Worm (Caenorhabditis elegans) whole organism, young adult: ENCODE data around the gene F10C2.5.

ENCODE experiments used
- K11D2.4 ChIP-seq: fragments of 200-800 bp; sonication (Bioruptor generic); IDR thresholded peaks from 2 replicates; pipeline ENCODE4 v1.3.6; 2022; ENCODE audit warnings: missing genetic modification reagents, missing genetic modification characterization, missing compliant biosample characterization
- attf-5 ChIP-seq: fragments of 200-800 bp; sonication (Bioruptor generic); optimal IDR thresholded peaks from 2 replicates; lab custom pipeline; 2018; ENCODE audit warnings: mild to moderate bottlenecking, missing genetic modification characterization, missing compliant biosample characterization
- dpl-1 ChIP-seq: fragments of 150-350 bp; optimal IDR thresholded peaks from 2 replicates; lab custom pipeline; 2014; ENCODE audit warnings: missing biosample characterization, missing genetic modification reagents, missing genetic modification characterization
- him-1 ChIP-seq: sonication (generic microtip); optimal IDR thresholded peaks from 2 replicates; lab custom pipeline; 2016; ENCODE audit warnings: missing genotype, missing genetic modification reagents, missing genetic modification characterization, missing compliant biosample characterization
- lin-54 ChIP-seq: fragments of 200-800 bp; sonication (Bioruptor generic); optimal IDR thresholded peaks from 2 replicates; lab custom pipeline; 2018; ENCODE audit warnings: mild to moderate bottlenecking, missing genetic modification characterization, missing compliant biosample characterization
- lsy-27 ChIP-seq: sonication (generic microtip); optimal IDR thresholded peaks from 2 replicates; lab custom pipeline; 2017; ENCODE audit warnings: missing genetic modification characterization, mild to moderate bottlenecking, missing compliant biosample characterization, antibody characterized with exemption, missing genotype, borderline replicate concordance; ENCODE audit not compliant: insufficient read depth
- mes-4 ChIP-seq: sonication (generic microtip); optimal IDR thresholded peaks from 2 replicates; lab custom pipeline; 2016; ENCODE audit warnings: missing genotype, missing genetic modification characterization, missing compliant biosample characterization
- nfya-1 ChIP-seq: sonication (generic microtip); optimal IDR thresholded peaks from 2 replicates; lab custom pipeline; 2017; ENCODE audit warnings: antibody characterized with exemption, missing compliant biosample characterization, missing genetic modification characterization, borderline replicate concordance; ENCODE audit not compliant: insufficient read depth
- nfya-2 ChIP-seq: fragments of 200-800 bp; sonication (Bioruptor generic); IDR thresholded peaks from 2 replicates; pipeline ENCODE4 v1.3.6; 2022; ENCODE audit warnings: missing genetic modification reagents, missing genetic modification characterization, missing compliant biosample characterization
- nfyb-1 ChIP-seq: fragments of 200-800 bp; sonication (Bioruptor generic); IDR thresholded peaks from 2 replicates; pipeline ENCODE4 v1.3.6; 2022; ENCODE audit warnings: missing genetic modification reagents, missing genetic modification characterization, missing compliant biosample characterization
- ztf-22 ChIP-seq: fragments of 200-800 bp; sonication (Bioruptor generic); optimal IDR thresholded peaks from 2 replicates; lab custom pipeline; 2018; ENCODE audit warnings: mild to moderate bottlenecking, missing genetic modification characterization, moderate library complexity, missing compliant biosample characterization
- ztf-26 ChIP-seq: sonication (generic microtip); optimal IDR thresholded peaks from 2 replicates; lab custom pipeline; 2017; ENCODE audit warnings: missing genetic modification characterization, missing compliant biosample characterization

- TF ChIP-seq nfyb-1 (GFP tag; lab: Robert Waterston, UW) (no peak), him-1 (tag; lab: Kevin White, UChicago) (no peak), nfya-1 (no peak), ztf-26 (no peak), nfya-2 (GFP tag; lab: Robert Waterston, UW) (no peak), lin-54 (GFP tag; lab: Kevin White, UChicago) (no peak), dpl-1 (no peak), K11D2.4 (GFP tag; lab: Robert Waterston, UW) (no peak), lsy-27 (tag; lab: Kevin White, UChicago) (no peak), ztf-22 (GFP tag; lab: Kevin White, UChicago) (no peak), attf-5 (GFP tag; lab: Kevin White, UChicago) (no peak), mes-4 (tag; lab: Kevin White, UChicago) (no peak)
Measured at ce11 chrV:12074886-12075285, 29.7 kb downstream of the F10C2.5 start, which contains the start of gene R07B7.6.
